Fruit fly (Drosophila melanogaster) whole organism, pupa: ENCODE data around the gene Cpr30F.

Experiments
- CG10348 ChIP-seq: fragments of 200-800 bp; sonication (Bioruptor generic); IDR thresholded peaks from 2 replicates; pipeline ENCODE4 v1.3.6; 2022; ENCODE audit warnings: missing biosample characterization, missing genetic modification characterization
- CG12605 ChIP-seq: fragments of 200-800 bp; sonication (Bioruptor generic); IDR thresholded peaks from 2 replicates; pipeline ENCODE4 v1.3.6; 2022; ENCODE audit warnings: missing biosample characterization, missing genetic modification characterization
- CG13204 ChIP-seq: fragments of 200-800 bp; sonication (Bioruptor generic); optimal IDR thresholded peaks from 2 replicates; lab custom pipeline; 2018; ENCODE audit warnings: missing biosample characterization, mild to moderate bottlenecking, missing genetic modification characterization, moderate library complexity
- CG14655 ChIP-seq: fragments of 200-800 bp; sonication (Bioruptor generic); optimal IDR thresholded peaks from 3 replicates; lab custom pipeline; 2017; ENCODE audit warnings: mild to moderate bottlenecking, missing biosample characterization, missing genetic modification reagents, missing genetic modification characterization
- CG15710 ChIP-seq: fragments of 200-800 bp; sonication (Bioruptor generic); optimal IDR thresholded peaks from 2 replicates; lab custom pipeline; 2018; ENCODE audit warnings: missing biosample characterization, mild to moderate bottlenecking, missing genetic modification characterization, moderate library complexity
- CG17806 ChIP-seq: fragments of 200-800 bp; sonication (Bioruptor generic); optimal IDR thresholded peaks from 2 replicates; lab custom pipeline; 2018; ENCODE audit warnings: missing biosample characterization, mild to moderate bottlenecking, missing genetic modification characterization, moderate library complexity
- CG32121 ChIP-seq: fragments of 200-800 bp; sonication (Bioruptor generic); IDR thresholded peaks from 2 replicates; pipeline ENCODE4 v1.3.6; 2022; ENCODE audit warnings: missing biosample characterization, missing genetic modification characterization
- CG34367 ChIP-seq: fragments of 200-800 bp; sonication (Bioruptor generic); optimal IDR thresholded peaks from 2 replicates; lab custom pipeline; 2018; ENCODE audit warnings: missing biosample characterization, mild to moderate bottlenecking, missing genetic modification characterization
- CG4496 ChIP-seq: fragments of 200-800 bp; sonication (Bioruptor generic); IDR thresholded peaks from 3 replicates; pipeline ENCODE4 v1.3.6; 2022; ENCODE audit warnings: missing biosample characterization, missing genetic modification characterization
- CG8159 ChIP-seq: fragments of 200-800 bp; sonication (Bioruptor generic); optimal IDR thresholded peaks from 3 replicates; lab custom pipeline; 2018; ENCODE audit warnings: missing biosample characterization, mild to moderate bottlenecking, missing genetic modification characterization, moderate library complexity
- CG8301 ChIP-seq: fragments of 200-800 bp; sonication (Bioruptor generic); optimal IDR thresholded peaks from 2 replicates; lab custom pipeline; 2018; ENCODE audit warnings: missing biosample characterization, mild to moderate bottlenecking, missing genetic modification characterization
- CG9948 ChIP-seq: fragments of 200-800 bp; sonication (Bioruptor generic); optimal IDR thresholded peaks from 2 replicates; lab custom pipeline; 2018; ENCODE audit warnings: missing biosample characterization, mild to moderate bottlenecking, missing genetic modification characterization, moderate library complexity
- D1 ChIP-seq: fragments of 200-800 bp; sonication (Bioruptor generic); optimal IDR thresholded peaks from 2 replicates; lab custom pipeline; 2018; ENCODE audit warnings: missing biosample characterization, mild to moderate bottlenecking, missing genetic modification characterization, moderate library complexity
- EcR ChIP-seq: fragments of 200-800 bp; sonication (Bioruptor generic); optimal IDR thresholded peaks from 3 replicates; lab custom pipeline; 2019; ENCODE audit warnings: missing biosample characterization, missing genetic modification characterization, mild to moderate bottlenecking, moderate library complexity, missing genetic modification reagents
- Ets98B ChIP-seq: fragments of 200-800 bp; sonication (Bioruptor generic); IDR thresholded peaks from 2 replicates; pipeline ENCODE4 v1.3.6; 2022; ENCODE audit warnings: missing biosample characterization, missing genetic modification characterization
- Pif1A ChIP-seq: fragments of 200-800 bp; sonication (Bioruptor generic); optimal IDR thresholded peaks from 3 replicates; lab custom pipeline; 2016; ENCODE audit warnings: missing biosample characterization, missing genetic modification characterization
- Pif1B ChIP-seq: fragments of 200-800 bp; sonication (Bioruptor generic); optimal IDR thresholded peaks from 3 replicates; lab custom pipeline; 2016; ENCODE audit warnings: missing biosample characterization, missing genetic modification characterization
- Snoo ChIP-seq: fragments of 200-800 bp; sonication (Bioruptor generic); optimal IDR thresholded peaks from 3 replicates; lab custom pipeline; 2017; ENCODE audit warnings: missing biosample characterization, mild to moderate bottlenecking, missing genetic modification characterization, inconsistent platforms
- fd96Ca ChIP-seq: fragments of 200-800 bp; sonication (Bioruptor generic); IDR thresholded peaks from 3 replicates; pipeline ENCODE4 v1.3.6; 2022; ENCODE audit warnings: missing biosample characterization, missing genetic modification characterization
- gl ChIP-seq: fragments of 200-800 bp; sonication (Bioruptor generic); optimal IDR thresholded peaks from 2 replicates; lab custom pipeline; 2018; ENCODE audit warnings: missing biosample characterization, mild to moderate bottlenecking, missing genetic modification characterization
- rn ChIP-seq: fragments of 200-800 bp; sonication (Bioruptor generic); IDR thresholded peaks from 2 replicates; pipeline ENCODE4 v1.3.6; 2022; ENCODE audit warnings: missing biosample characterization, missing genetic modification characterization

Gene Cpr30F

dm6 chr2L:9907320-9908256, 25.4 kb downstream of the Cpr30F start:
- TF ChIP-seq CG17806 (no peak), Ets98B (GFP tag; lab: Robert Waterston, UW) (peak; percentile 31; the same call in 1 of the 2 replicates), Snoo (no peak), CG9948 (tag; lab: Kevin White, UChicago) (no peak), Pif1B (peak; percentile 19), CG15710 (peak; percentile 13), CG4496 (peak; percentile 60), EcR (peak; percentile 60), D1 (tag; lab: Kevin White, UChicago) (no peak), gl (tag; lab: Kevin White, UChicago) (peak; percentile 44), CG13204 (peak; percentile 56)

- TF ChIP-seq CG14655 (peak; percentile 55), CG8301 (tag; lab: Kevin White, UChicago) (peak; percentile 61), Pif1A (GFP tag; lab: Kevin White, UChicago) (peak; percentile 2), CG15710 (no peak), CG8159 (tag; lab: Kevin White, UChicago) (peak; percentile 43), fd96Ca (GFP tag; lab: Robert Waterston, UW) (peak; percentile 76; the same call in 2 of the 3 replicates), CG13204 (no peak), D1 (tag; lab: Kevin White, UChicago) (no peak), CG9948 (tag; lab: Kevin White, UChicago) (peak; percentile 12), CG4496 (peak; percentile 78), gl (tag; lab: Kevin White, UChicago) (peak; percentile 21), CG34367 (tag; lab: Kevin White, UChicago) (no peak), CG10348 (GFP tag; lab: Robert Waterston, UW) (no peak), rn (no peak), EcR (no peak), CG12605 (GFP tag; lab: Robert Waterston, UW) (peak; percentile 70), Pif1B (peak; percentile 17), CG17806 (peak; percentile 38), CG32121 (GFP tag; lab: Robert Waterston, UW) (peak; percentile 56; the same call in 1 of the 2 replicates), Ets98B (GFP tag; lab: Robert Waterston, UW) (peak; percentile 74), Snoo (no peak)
These were observed 26.3 kb downstream of the Cpr30F start for dm6 chr2L:9906641-9907040.

dm6 chr2L:9903028-9903427, 29.9 kb downstream of the Cpr30F start, which contains the start of gene Muc30E:
TSS of gene Muc30E (minus strand) at chr2L:9903128.
- TF ChIP-seq Ets98B (GFP tag; lab: Robert Waterston, UW) (no peak), CG9948 (tag; lab: Kevin White, UChicago) (no peak), CG10348 (GFP tag; lab: Robert Waterston, UW) (no peak), EcR (no peak), rn (no peak), CG17806 (no peak), fd96Ca (GFP tag; lab: Robert Waterston, UW) (no peak), Pif1A (GFP tag; lab: Kevin White, UChicago) (no peak)

dm6 chr2L:9897296-9897695, 35.7 kb downstream of the Cpr30F start, which contains the start of gene RpS2:
TSS of gene RpS2 (minus strand) at chr2L:9897552.
- TF ChIP-seq Pif1B = peak; percentile 37
- TF ChIP-seq EcR = no peak
- peak; percentile 10 for TF ChIP-seq CG15710
- no peak for TF ChIP-seq CG8159 (tag; lab: Kevin White, UChicago)
- TF ChIP-seq CG14655 = no peak
- no peak for TF ChIP-seq rn
- TF ChIP-seq Pif1A (GFP tag; lab: Kevin White, UChicago) = no peak
- no peak for TF ChIP-seq D1 (tag; lab: Kevin White, UChicago)
- no peak for TF ChIP-seq CG17806
- no peak for TF ChIP-seq CG10348 (GFP tag; lab: Robert Waterston, UW)

- peak; percentile 7; the same call in 1 of the 3 replicates for TF ChIP-seq CG4496
- TF ChIP-seq rn = no peak
- TF ChIP-seq Ets98B (GFP tag; lab: Robert Waterston, UW) = no peak
- TF ChIP-seq CG9948 (tag; lab: Kevin White, UChicago) = no peak
- TF ChIP-seq CG34367 (tag; lab: Kevin White, UChicago) = no peak
- no peak for TF ChIP-seq CG8159 (tag; lab: Kevin White, UChicago)
- TF ChIP-seq Pif1B = peak; percentile 48
- peak; percentile 59 for TF ChIP-seq Snoo
- TF ChIP-seq CG12605 (GFP tag; lab: Robert Waterston, UW) = no peak
- TF ChIP-seq CG17806 = no peak
- peak; percentile 30 for TF ChIP-seq D1 (tag; lab: Kevin White, UChicago)
- TF ChIP-seq CG14655 = no peak
- peak; percentile 8 for TF ChIP-seq gl (tag; lab: Kevin White, UChicago)
- TF ChIP-seq CG15710 = peak; percentile 45
- no peak for TF ChIP-seq CG13204
These were observed 38.0 kb downstream of the Cpr30F start, which contains the start of gene Bka for dm6 chr2L:9894871-9895364. TSS of gene Bka (plus strand) at chr2L:9895287.

dm6 chr2L:9894193-9894592, 38.8 kb downstream of the Cpr30F start:
- TF ChIP-seq CG13204 (no peak), EcR (no peak), CG10348 (GFP tag; lab: Robert Waterston, UW) (no peak), CG9948 (tag; lab: Kevin White, UChicago) (no peak), CG14655 (no peak), CG8301 (tag; lab: Kevin White, UChicago) (no peak), Pif1A (GFP tag; lab: Kevin White, UChicago) (no peak), CG4496 (no peak), Ets98B (GFP tag; lab: Robert Waterston, UW) (no peak), CG12605 (GFP tag; lab: Robert Waterston, UW) (no peak), CG34367 (tag; lab: Kevin White, UChicago) (no peak), D1 (tag; lab: Kevin White, UChicago) (no peak), Pif1B (no peak), CG17806 (no peak)
- TF ChIP-seq, all 21 proteins: peak for 0
